Worm (Caenorhabditis elegans): ENCODE data around the gene lim-4.

The lim-4 gene

ce11 chrX:3820666-3821065 is 52.7 kb downstream of the lim-4 start:
- no peak for TF ChIP-seq madf-10 (tag; optimal IDR thresholded peaks at IDR 0.05)
- no peak for TF ChIP-seq B0261.1 (tag; optimal IDR thresholded peaks at IDR 0.05)
- TF ChIP-seq cebp-1 (GFP tag; IDR thresholded peaks at IDR 0.05) = no peak
- peak; percentile 17 for TF ChIP-seq cebp-1 (tag; optimal IDR thresholded peaks at IDR 0.05)
- 0 out of 2 replicates have a peak, but pooled peaks have one; percentile 40 for TF ChIP-seq nfyb-1 (GFP tag; IDR thresholded peaks at IDR 0.05)
- TF ChIP-seq madf-3 (GFP tag; IDR thresholded peaks at IDR 0.05) = peak; percentile 50; the same call in 1 of the 2 replicates
- peak; percentile 8 for TF ChIP-seq pha-4 (tag; optimal IDR thresholded peaks at IDR 0.05)
- peak; percentile 87 for TF ChIP-seq nhr-80 (tag; optimal IDR thresholded peaks at IDR 0.05)

ce11 chrX:3819697-3820096 is 53.6 kb downstream of the lim-4 start:
- no peak for TF ChIP-seq nhr-90 (tag; optimal IDR thresholded peaks at IDR 0.05)
- no peak for TF ChIP-seq nfya-2 (GFP tag; IDR thresholded peaks at IDR 0.05)
- no peak for TF ChIP-seq F52B5.7 (tag; optimal IDR thresholded peaks at IDR 0.05)
- peak; percentile 63 for TF ChIP-seq pha-4 (tag; optimal IDR thresholded peaks at IDR 0.05)
- TF ChIP-seq cebp-1 (GFP tag; IDR thresholded peaks at IDR 0.05) = no peak
- TF ChIP-seq cebp-1 (tag; optimal IDR thresholded peaks at IDR 0.05) = peak; percentile 59
- TF ChIP-seq egrh-3 (GFP tag; IDR thresholded peaks at IDR 0.05) = no peak
- TF ChIP-seq mes-4 (tag; optimal IDR thresholded peaks at IDR 0.05) = no peak
- TF ChIP-seq efl-1 (GFP tag; optimal IDR thresholded peaks at IDR 0.05) = no peak
- TF ChIP-seq snpc-1.3 (tag; optimal IDR thresholded peaks at IDR 0.05; ENCODE audit: insufficient read depth) = no peak
- TF ChIP-seq lin-35 (GFP tag; optimal IDR thresholded peaks at IDR 0.05) = no peak
- TF ChIP-seq zfh-2 (GFP tag; conservative IDR thresholded peaks at IDR 0.05) = no peak
- TF ChIP-seq madf-6 (GFP tag; IDR thresholded peaks at IDR 0.05) = no peak
- TF ChIP-seq ztf-28 (GFP tag; IDR thresholded peaks at IDR 0.05) = no peak
- no peak for TF ChIP-seq akir-1 (GFP tag; optimal IDR thresholded peaks at IDR 0.05)
